Fruit fly (Drosophila melanogaster) whole organism, embryonic: ENCODE results near the gene JIL-1.

Experiments
- Ada2b ChIP-seq: fragments of 200-800 bp; sonication (Bioruptor generic); IDR thresholded peaks from 2 replicates; pipeline ENCODE4 v1.3.6; 2022; ENCODE audit warnings: missing biosample characterization, missing genetic modification characterization
- Adf1 ChIP-seq: fragments of 200-800 bp; sonication (Bioruptor generic); IDR thresholded peaks from 2 replicates; pipeline ENCODE4 v1.3.6; 2022; ENCODE audit warnings: missing biosample characterization, missing genetic modification characterization
- Atf-2 ChIP-seq: fragments of 200-800 bp; sonication (Bioruptor generic); optimal IDR thresholded peaks from 2 replicates; lab custom pipeline; 2016; ENCODE audit warnings: missing biosample characterization, missing genetic modification characterization
- C15 ChIP-seq: fragments of 200-800 bp; sonication (Bioruptor generic); IDR thresholded peaks from 3 replicates; pipeline ENCODE4 v1.3.6; 2022; ENCODE audit warnings: missing biosample characterization, missing genetic modification characterization
- CG11093 ChIP-seq: fragments of 200-800 bp; sonication (Bioruptor generic); IDR thresholded peaks from 3 replicates; pipeline ENCODE4 v1.3.6; 2022; ENCODE audit warnings: missing biosample characterization, missing genetic modification characterization
- CG11398 ChIP-seq: fragments of 200-800 bp; sonication (Bioruptor generic); optimal IDR thresholded peaks from 2 replicates; lab custom pipeline; 2016; ENCODE audit warnings: missing biosample characterization, missing genetic modification characterization
- CG11696 ChIP-seq: fragments of 200-800 bp; sonication (Bioruptor generic); IDR thresholded peaks from 2 replicates; pipeline ENCODE4 v1.3.6; 2022; ENCODE audit warnings: missing biosample characterization, missing genetic modification characterization
- CG14667 ChIP-seq: fragments of 200-800 bp; sonication (Bioruptor generic); IDR thresholded peaks from 2 replicates; pipeline ENCODE4 v1.3.6; 2022; ENCODE audit warnings: missing biosample characterization, missing genetic modification characterization
- CG14710 ChIP-seq: fragments of 200-800 bp; sonication (Bioruptor generic); optimal IDR thresholded peaks from 3 replicates; lab custom pipeline; 2019; ENCODE audit warnings: missing biosample characterization, mild to moderate bottlenecking, missing genetic modification characterization, moderate library complexity
- CG14860 ChIP-seq: fragments of 200-800 bp; sonication (Bioruptor generic); IDR thresholded peaks from 3 replicates; pipeline ENCODE4 v1.3.6; 2022; ENCODE audit warnings: missing biosample characterization, missing genetic modification characterization; ENCODE audit not compliant: partially characterized antibody
- CG17328 ChIP-seq: fragments of 200-800 bp; sonication (Bioruptor generic); IDR thresholded peaks from 2 replicates; pipeline ENCODE4 v1.3.6; 2022; ENCODE audit warnings: missing biosample characterization, missing genetic modification characterization
- CG34376 ChIP-seq: fragments of 200-800 bp; sonication (Bioruptor generic); optimal IDR thresholded peaks from 2 replicates; lab custom pipeline; 2018; ENCODE audit warnings: missing biosample characterization, mild to moderate bottlenecking, missing genetic modification characterization
- CG3847 ChIP-seq: fragments of 200-800 bp; sonication (Bioruptor generic); IDR thresholded peaks from 2 replicates; pipeline ENCODE4 v1.3.6; 2022; ENCODE audit warnings: missing biosample characterization, missing genetic modification characterization
- CG6813 ChIP-seq: fragments of 200-800 bp; sonication (Bioruptor generic); optimal IDR thresholded peaks from 2 replicates; lab custom pipeline; 2017; ENCODE audit warnings: missing biosample characterization, missing genetic modification characterization, mild to moderate bottlenecking, moderate library complexity, missing genetic modification reagents
- CG9932 ChIP-seq: fragments of 200-800 bp; sonication (Bioruptor generic); IDR thresholded peaks from 2 replicates; pipeline ENCODE4 v1.3.6; 2022; ENCODE audit warnings: missing biosample characterization, missing genetic modification characterization
- D19B ChIP-seq: fragments of 200-800 bp; sonication (Bioruptor generic); optimal IDR thresholded peaks from 2 replicates; lab custom pipeline; 2017; ENCODE audit warnings: missing biosample characterization, mild to moderate bottlenecking, missing genetic modification characterization
- Dbx ChIP-seq: fragments of 200-800 bp; sonication (Bioruptor generic); IDR thresholded peaks from 3 replicates; pipeline ENCODE4 v1.3.6; 2022; ENCODE audit warnings: missing biosample characterization, missing genetic modification characterization
- E2f1 ChIP-seq: fragments of 200-800 bp; sonication (Bioruptor generic); IDR thresholded peaks from 2 replicates; pipeline ENCODE4 v1.3.6; 2022; ENCODE audit warnings: missing biosample characterization, missing genetic modification characterization
- Gug ChIP-seq: fragments of 200-800 bp; sonication (Bioruptor generic); IDR thresholded peaks from 4 replicates; pipeline ENCODE4 v1.3.6; 2022; ENCODE audit warnings: missing biosample characterization, missing genetic modification characterization
- Hmr ChIP-seq: fragments of 200-800 bp; sonication (Bioruptor generic); optimal IDR thresholded peaks from 3 replicates; lab custom pipeline; 2017; ENCODE audit warnings: mild to moderate bottlenecking, missing biosample characterization, missing genetic modification reagents, missing genetic modification characterization
- MBD-R2 ChIP-seq: fragments of 200-800 bp; sonication (Bioruptor generic); IDR thresholded peaks from 2 replicates; pipeline ENCODE4 v1.3.6; 2022; ENCODE audit warnings: missing biosample characterization, missing genetic modification characterization
- Med ChIP-seq: fragments of 200-800 bp; sonication (Bioruptor generic); peaks from one replicate; lab custom pipeline; 2016; ENCODE audit warnings: missing biosample characterization, missing genetic modification characterization, mild to moderate bottlenecking, inconsistent platforms, moderate library complexity
- NFAT ChIP-seq: fragments of 200-800 bp; sonication (Bioruptor generic); IDR thresholded peaks from 2 replicates; pipeline ENCODE4 v1.3.6; 2022; ENCODE audit warnings: missing biosample characterization, missing genetic modification characterization
- NfI ChIP-seq: fragments of 200-800 bp; sonication (Bioruptor generic); optimal IDR thresholded peaks from 3 replicates; lab custom pipeline; 2018; ENCODE audit warnings: missing biosample characterization, mild to moderate bottlenecking, missing genetic modification characterization, moderate library complexity
- Pdp1 ChIP-seq, 2 experiments: fragments of 200-800 bp; sonication (Bioruptor generic); optimal IDR thresholded peaks; 3 replicates each; lab custom pipeline; 2016; ENCODE audit warnings: missing biosample characterization in 2 of 2, missing genetic modification characterization in 2 of 2, mild to moderate bottlenecking in 1 of 2, moderate library complexity in 1 of 2
- Rfx ChIP-seq: fragments of 200-800 bp; sonication (Bioruptor generic); IDR thresholded peaks from 2 replicates; pipeline ENCODE4 v1.3.6; 2022; ENCODE audit warnings: missing biosample characterization, missing genetic modification characterization
- Sry-δ ChIP-seq: fragments of 200-800 bp; sonication (Bioruptor generic); optimal IDR thresholded peaks from 2 replicates; lab custom pipeline; 2016; ENCODE audit warnings: missing biosample characterization, missing genetic modification characterization
- YL-1 ChIP-seq: fragments of 200-800 bp; sonication (Bioruptor generic); optimal IDR thresholded peaks from 3 replicates; lab custom pipeline; 2017; ENCODE audit warnings: missing biosample characterization, mild to moderate bottlenecking, missing genetic modification characterization
- chinmo ChIP-seq: fragments of 200-800 bp; sonication (Bioruptor generic); IDR thresholded peaks from 4 replicates; pipeline ENCODE4 v1.3.6; 2022; ENCODE audit warnings: missing biosample characterization, missing genetic modification characterization; ENCODE audit not compliant: partially characterized antibody
- crp ChIP-seq, 2 experiments: fragments of 200-800 bp; sonication (Bioruptor generic); optimal IDR thresholded peaks; 2 replicates in 1 of 2; 3 replicates in 1 of 2; lab custom pipeline; 2017; ENCODE audit warnings: missing biosample characterization in 2 of 2, missing genetic modification characterization in 2 of 2, mild to moderate bottlenecking in 1 of 2, moderate library complexity in 1 of 2
- dmrt11E ChIP-seq: fragments of 200-800 bp; sonication (Bioruptor generic); optimal IDR thresholded peaks from 3 replicates; lab custom pipeline; 2018; ENCODE audit warnings: missing biosample characterization, mild to moderate bottlenecking, missing genetic modification characterization, moderate library complexity
- exex ChIP-seq: fragments of 200-800 bp; sonication (Bioruptor generic); optimal IDR thresholded peaks from 4 replicates; lab custom pipeline; 2018; ENCODE audit warnings: missing biosample characterization, mild to moderate bottlenecking, missing genetic modification characterization, moderate library complexity
- grau ChIP-seq: fragments of 200-800 bp; optimal IDR thresholded peaks from 3 replicates; lab custom pipeline; 2019; ENCODE audit warnings: missing biosample characterization, mild to moderate bottlenecking, missing genetic modification characterization, moderate library complexity
- grn ChIP-seq: fragments of 200-800 bp; sonication (Bioruptor generic); optimal IDR thresholded peaks from 3 replicates; lab custom pipeline; 2017; ENCODE audit warnings: missing biosample characterization, missing genetic modification characterization
- lmd ChIP-seq: fragments of 200-800 bp; sonication (Bioruptor generic); IDR thresholded peaks from 2 replicates; pipeline ENCODE4 v1.3.6; 2022; ENCODE audit warnings: missing biosample characterization, missing genetic modification characterization
- mirr ChIP-seq: fragments of 200-800 bp; sonication (Bioruptor generic); optimal IDR thresholded peaks from 3 replicates; lab custom pipeline; 2018; ENCODE audit warnings: missing biosample characterization, mild to moderate bottlenecking, missing genetic modification characterization
- mld ChIP-seq: fragments of 200-800 bp; sonication (Bioruptor generic); IDR thresholded peaks from 3 replicates; pipeline ENCODE4 v1.3.6; 2022; ENCODE audit warnings: missing biosample characterization, missing genetic modification characterization; ENCODE audit not compliant: partially characterized antibody
- nerfin-2 ChIP-seq: fragments of 200-800 bp; sonication (Bioruptor generic); IDR thresholded peaks from 2 replicates; pipeline ENCODE4 v1.3.6; 2022; ENCODE audit warnings: missing biosample characterization, missing genetic modification characterization; ENCODE audit not compliant: partially characterized antibody
- phol ChIP-seq: fragments of 200-800 bp; sonication (Bioruptor generic); optimal IDR thresholded peaks from 3 replicates; lab custom pipeline; 2018; ENCODE audit warnings: missing biosample characterization, mild to moderate bottlenecking, missing genetic modification characterization, moderate library complexity
- pnt ChIP-seq: fragments of 200-800 bp; sonication (Bioruptor generic); optimal IDR thresholded peaks from 3 replicates; lab custom pipeline; 2016; ENCODE audit warnings: missing biosample characterization, missing genetic modification characterization
- pros ChIP-seq: fragments of 200-800 bp; sonication (Bioruptor generic); optimal IDR thresholded peaks from 3 replicates; lab custom pipeline; 2019; ENCODE audit warnings: missing biosample characterization, mild to moderate bottlenecking, missing genetic modification characterization, moderate library complexity
- sc ChIP-seq, 3 experiments: fragments of >200 bp in 2 of 3; fragments of 200-800 bp in 1 of 3; sonication (Bioruptor generic) in 1 of 3; optimal IDR thresholded peaks; 2 replicates in 2 of 3; 3 replicates in 1 of 3; lab custom pipeline; 2017; ENCODE audit warnings: mild to moderate bottlenecking in 1 of 3, missing biosample characterization in 1 of 3, missing genetic modification characterization in 1 of 3, missing genetic modification reagents in 1 of 3
- ssp ChIP-seq: fragments of 200-800 bp; sonication (Bioruptor generic); IDR thresholded peaks from 2 replicates; pipeline ENCODE4 v1.3.6; 2022; ENCODE audit warnings: missing biosample characterization, missing genetic modification characterization
- wdn ChIP-seq: fragments of 200-800 bp; sonication (Bioruptor generic); IDR thresholded peaks from 2 replicates; pipeline ENCODE4 v1.3.6; 2022; ENCODE audit warnings: missing biosample characterization, missing genetic modification characterization

JIL-1 gene

DNA sequence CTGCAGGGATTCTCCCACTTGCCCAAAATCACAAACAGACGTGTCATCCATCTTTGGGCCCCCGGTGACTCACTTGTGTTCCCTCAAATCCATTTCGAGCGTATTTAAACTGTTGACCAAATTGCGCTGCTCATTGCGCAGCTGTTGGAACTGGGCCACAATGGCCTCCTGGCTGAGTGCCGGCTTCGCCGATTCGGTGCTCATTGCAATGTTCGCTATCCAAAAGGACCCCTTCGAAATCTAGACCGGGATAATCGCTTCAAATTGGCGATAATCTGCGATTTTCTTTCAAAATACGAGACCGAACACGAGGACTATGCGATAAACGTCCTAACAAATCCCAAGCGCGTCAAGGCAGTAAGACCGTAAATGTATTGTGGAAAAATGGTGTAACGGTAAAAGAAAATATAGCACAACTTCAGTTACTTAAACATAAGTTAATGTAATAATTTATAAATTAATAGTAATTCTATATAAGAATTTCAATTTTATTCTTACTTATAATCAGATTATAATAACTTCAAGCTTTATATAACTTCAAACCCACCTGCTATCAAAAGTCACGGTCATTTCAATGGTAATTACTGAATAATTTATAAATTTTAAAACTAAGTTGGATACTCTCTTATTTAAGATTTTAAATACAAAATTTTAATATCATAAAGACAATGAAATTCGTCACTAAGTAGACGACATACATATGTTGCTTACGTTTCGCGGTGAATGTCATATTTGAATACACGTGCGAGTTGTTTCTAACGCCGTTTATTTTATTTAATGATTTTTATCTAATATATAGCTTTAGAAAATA, 18.7 kb downstream of the JIL-1 start, which contains the start of the genes Pfdn2 and Noc1 (continued):
- TF ChIP-seq CG6813 (GFP tag; lab: Kevin White, UChicago) (no peak), dmrt11E (tag; lab: Kevin White, UChicago) (peak; percentile 68), CG9932 (peak; percentile 73), CG11398 (GFP tag; lab: Kevin White, UChicago) (no peak), sc (optimal IDR thresholded peaks at IDR 0.05; lab: Kevin White, UChicago) (no peak), sc (GFP tag; optimal IDR thresholded peaks at IDR 0.05; lab: Kevin White, UChicago) (no peak), NfI (GFP tag; lab: Kevin White, UChicago) (peak; percentile 41), phol (tag; lab: Kevin White, UChicago) (peak; percentile 42), Sry-δ (GFP tag; lab: Kevin White, UChicago) (no peak), CG14667 (GFP tag; lab: Robert Waterston, UW) (peak; percentile 12; the same call in 1 of the 2 replicates), CG3847 (GFP tag; lab: Robert Waterston, UW) (0 out of 2 replicates have a peak, but pooled peaks have one; percentile 26), E2f1 (GFP tag; lab: Robert Waterston, UW) (peak; percentile 42; the same call in 1 of the 2 replicates), CG11093 (GFP tag; lab: Robert Waterston, UW) (no peak), Rfx (GFP tag; lab: Robert Waterston, UW) (peak; percentile 70), mld (GFP tag; lab: Robert Waterston, UW) (no peak), lmd (GFP tag; lab: Robert Waterston, UW) (peak; percentile 49), Atf-2 (GFP tag; lab: Kevin White, UChicago) (no peak), Gug (GFP tag; lab: Robert Waterston, UW) (0 out of 4 replicates have a peak, but pooled peaks have one; percentile 33), CG14860 (no peak), Med (GFP tag; lab: Kevin White, UChicago) (peak; percentile 76), ssp (GFP tag; lab: Robert Waterston, UW) (peak; percentile 32; the same call in 1 of the 2 replicates), CG17328 (peak; percentile 52), CG14710 (tag; lab: Kevin White, UChicago) (peak; percentile 73), YL-1 (peak; percentile 33), Dbx (GFP tag; lab: Robert Waterston, UW) (0 out of 3 replicates have a peak, but pooled peaks have one; percentile 31), D19B (GFP tag; lab: Kevin White, UChicago) (peak; percentile 36), Ada2b (GFP tag; lab: Robert Waterston, UW) (peak; percentile 53; the same call in 1 of the 2 replicates), pnt (GFP tag; lab: Kevin White, UChicago) (no peak)
- TF ChIP-seq, all 482 proteins: peak for 140

DNA sequence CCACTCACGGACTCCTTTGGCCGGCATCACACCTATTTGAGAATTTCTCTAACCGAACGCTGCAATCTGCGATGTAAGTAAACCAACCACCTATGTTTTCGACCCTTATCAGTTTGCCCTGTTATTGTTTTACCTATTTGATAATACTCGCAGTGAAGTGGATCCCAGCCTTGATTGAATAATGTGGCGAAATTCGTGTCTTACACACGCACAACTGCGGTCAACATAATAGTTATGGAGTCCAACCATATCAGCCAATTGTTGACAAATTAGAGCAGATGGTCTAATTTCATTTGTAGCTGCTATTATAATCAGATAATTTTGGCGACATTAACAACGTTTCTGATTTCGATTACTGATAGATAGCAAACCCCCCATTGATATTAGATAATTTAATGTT, 21.9 kb downstream of the JIL-1 start:
- TF ChIP-seq Med (GFP tag; lab: Kevin White, UChicago) (peak; percentile 18), mirr (peak; percentile 79), C15 (GFP tag; lab: Robert Waterston, UW) (no peak), exex (tag; lab: Kevin White, UChicago) (peak; percentile 79), grn (GFP tag; lab: Kevin White, UChicago) (peak; percentile 30), pros (GFP tag; lab: Kevin White, UChicago) (no peak), nerfin-2 (GFP tag; lab: Robert Waterston, UW) (0 out of 2 replicates have a peak, but pooled peaks have one; percentile 27), YL-1 (no peak), CG11696 (GFP tag; lab: Robert Waterston, UW) (peak; percentile 83)

DNA sequence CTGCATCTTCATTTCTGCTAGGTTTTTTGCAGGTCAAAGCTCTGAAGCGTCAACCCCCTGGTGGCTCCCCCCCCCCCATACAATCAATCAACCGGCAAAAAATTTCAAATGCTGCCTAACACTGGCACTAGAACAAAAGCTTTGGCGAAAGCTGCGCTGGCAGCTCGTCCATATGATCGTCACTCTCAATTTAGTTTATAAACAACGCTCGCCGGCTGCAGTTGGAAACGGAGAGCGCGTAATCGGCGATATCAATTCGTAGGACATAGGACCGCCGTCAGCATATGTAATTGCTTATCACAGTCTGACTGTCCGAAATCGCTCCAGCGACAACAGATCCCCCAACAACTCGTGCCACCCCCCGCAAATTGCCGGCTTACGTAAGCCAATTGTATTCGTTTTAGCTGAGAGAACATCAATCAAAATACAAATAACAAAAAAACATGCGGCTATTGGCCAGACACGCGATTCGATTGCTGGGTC, 22.6 kb downstream of the JIL-1 start, which contains the start of gene Mocs1:
Mocs1 (plus strand) TSS at position 155 of the 483 bp plus-strand sequence.
- TF ChIP-seq chinmo (GFP tag; lab: Robert Waterston, UW) (peak; percentile 88; the same call in 3 of the 4 replicates), Pdp1 (GFP tag; optimal IDR thresholded peaks at IDR 0.05; lab: Kevin White, UChicago) (peak in 1 of 2 experiments; percentile 96), CG9932 (peak; percentile 52), grau (tag; lab: Kevin White, UChicago) (peak; percentile 17), crp (GFP tag; optimal IDR thresholded peaks at IDR 0.05; lab: Kevin White, UChicago) (peak in 1 of 2 experiments; percentile 77), wdn (GFP tag; lab: Robert Waterston, UW) (peak; percentile 30; the same call in 1 of the 2 replicates), Adf1 (peak; percentile 48), CG14710 (tag; lab: Kevin White, UChicago) (no peak), CG34376 (GFP tag; lab: Kevin White, UChicago) (peak; percentile 65), NFAT (GFP tag; lab: Robert Waterston, UW) (peak; percentile 23; the same call in 1 of the 2 replicates), MBD-R2 (GFP tag; lab: Robert Waterston, UW) (peak; percentile 41; the same call in 1 of the 2 replicates), phol (tag; lab: Kevin White, UChicago) (no peak), Dbx (GFP tag; lab: Robert Waterston, UW) (peak; percentile 32; the same call in 1 of the 3 replicates), Hmr (GFP tag; lab: Kevin White, UChicago) (peak; percentile 22)
